Worm (Caenorhabditis elegans) whole organism, late embryonic: ENCODE results near the gene C03B1.17.

ENCODE experiments used
- C08G9.2 ChIP-seq: sonication (generic microtip); optimal IDR thresholded peaks from 2 replicates; lab custom pipeline; 2016; ENCODE audit warnings: mild to moderate bottlenecking, missing genetic modification characterization, moderate library complexity, missing compliant biosample characterization
- K09A11.1 ChIP-seq: sonication (generic microtip); optimal IDR thresholded peaks from 2 replicates; lab custom pipeline; 2017; ENCODE audit warnings: antibody characterized with exemption, mild to moderate bottlenecking, missing genetic modification characterization, missing compliant biosample characterization; ENCODE audit not compliant: insufficient read depth
- T23F11.4 ChIP-seq: fragments of 200-800 bp; sonication (Bioruptor generic); optimal IDR thresholded peaks from 2 replicates; lab custom pipeline; 2018; ENCODE audit warnings: mild to moderate bottlenecking, missing genetic modification characterization, missing compliant biosample characterization
- ahr-1 ChIP-seq: sonication (generic microtip); optimal IDR thresholded peaks from 2 replicates; lab custom pipeline; 2016; ENCODE audit warnings: missing genetic modification characterization, missing compliant biosample characterization
- ama-1 ChIP-seq: fragments of 150-350 bp; optimal IDR thresholded peaks from 2 replicates; lab custom pipeline; 2014
- ceh-14 ChIP-seq: sonication (generic microtip); optimal IDR thresholded peaks from 2 replicates; lab custom pipeline; 2016; ENCODE audit warnings: missing genotype, missing genetic modification characterization, missing compliant biosample characterization
- ceh-18 ChIP-seq: sonication (generic microtip); optimal IDR thresholded peaks from 2 replicates; lab custom pipeline; 2016; ENCODE audit warnings: missing genetic modification characterization, missing compliant biosample characterization
- ceh-19 ChIP-seq: fragments of 200-800 bp; sonication (Bioruptor generic); optimal IDR thresholded peaks from 2 replicates; lab custom pipeline; 2018; ENCODE audit warnings: mild to moderate bottlenecking, missing genetic modification characterization, missing compliant biosample characterization
- ceh-22 ChIP-seq: sonication (generic microtip); optimal IDR thresholded peaks from 2 replicates; lab custom pipeline; 2017; ENCODE audit warnings: missing biosample characterization, missing genetic modification characterization
- ceh-24 ChIP-seq: sonication (generic microtip); optimal IDR thresholded peaks from 2 replicates; lab custom pipeline; 2016; ENCODE audit warnings: mild to moderate bottlenecking, missing genetic modification characterization, missing compliant biosample characterization
- ceh-31 ChIP-seq: sonication (generic microtip); optimal IDR thresholded peaks from 2 replicates; lab custom pipeline; 2016; ENCODE audit warnings: missing genetic modification characterization, missing compliant biosample characterization
- ceh-34 ChIP-seq: sonication (generic microtip); optimal IDR thresholded peaks from 2 replicates; lab custom pipeline; 2016; ENCODE audit warnings: mild to moderate bottlenecking, missing genetic modification characterization, missing compliant biosample characterization
- ceh-45 ChIP-seq: fragments of 200-800 bp; sonication (Bioruptor generic); IDR thresholded peaks from 2 replicates; pipeline ENCODE4 v1.3.6; 2022; ENCODE audit warnings: missing genetic modification reagents, missing genetic modification characterization, missing compliant biosample characterization
- ceh-48 ChIP-seq: sonication (generic microtip); optimal IDR thresholded peaks from 2 replicates; lab custom pipeline; 2016; ENCODE audit warnings: missing genetic modification characterization, inconsistent platforms, missing compliant biosample characterization
- ceh-6 ChIP-seq: fragments of 200-800 bp; sonication (Bioruptor generic); optimal IDR thresholded peaks from 2 replicates; lab custom pipeline; 2018; ENCODE audit warnings: mild to moderate bottlenecking, missing genetic modification characterization, missing compliant biosample characterization
- ceh-9 ChIP-seq: sonication (generic microtip); optimal IDR thresholded peaks from 2 replicates; lab custom pipeline; 2016; ENCODE audit warnings: mild to moderate bottlenecking, missing genetic modification characterization, inconsistent platforms, missing compliant biosample characterization
- che-1 ChIP-seq: sonication (generic microtip); optimal IDR thresholded peaks from 2 replicates; lab custom pipeline; 2016; ENCODE audit warnings: mild to moderate bottlenecking, missing genetic modification characterization, missing compliant biosample characterization
- dmd-4 ChIP-seq: sonication (generic microtip); optimal IDR thresholded peaks from 2 replicates; lab custom pipeline; 2016; ENCODE audit warnings: borderline replicate concordance, missing genetic modification characterization, missing compliant biosample characterization
- elt-2 ChIP-seq: sonication (generic microtip); optimal IDR thresholded peaks from 2 replicates; lab custom pipeline; 2016; ENCODE audit warnings: missing genetic modification reagents, missing genetic modification characterization, missing compliant biosample characterization
- elt-4 ChIP-seq: sonication (generic microtip); optimal IDR thresholded peaks from 2 replicates; lab custom pipeline; 2016; ENCODE audit warnings: missing genetic modification characterization, missing compliant biosample characterization
- ets-4 ChIP-seq: sonication (generic microtip); optimal IDR thresholded peaks from 2 replicates; lab custom pipeline; 2016; ENCODE audit warnings: missing genetic modification characterization, missing compliant biosample characterization
- eyg-1 ChIP-seq: sonication (generic microtip); optimal IDR thresholded peaks from 2 replicates; lab custom pipeline; 2016; ENCODE audit warnings: missing genotype, missing genetic modification characterization, missing compliant biosample characterization
- fax-1 ChIP-seq: sonication (generic microtip); optimal IDR thresholded peaks from 2 replicates; lab custom pipeline; 2016; ENCODE audit warnings: missing genotype, missing genetic modification characterization, missing compliant biosample characterization
- gmeb-2 ChIP-seq: sonication (generic microtip); optimal IDR thresholded peaks from 2 replicates; lab custom pipeline; 2016; ENCODE audit warnings: missing genetic modification characterization, inconsistent platforms, missing compliant biosample characterization
- hlh-15 ChIP-seq: sonication (generic microtip); optimal IDR thresholded peaks from 2 replicates; lab custom pipeline; 2016; ENCODE audit warnings: missing genetic modification characterization, missing compliant biosample characterization
- hlh-30 ChIP-seq: sonication (generic microtip); optimal IDR thresholded peaks from 2 replicates; lab custom pipeline; 2017; ENCODE audit warnings: antibody characterized with exemption, missing genetic modification characterization, missing compliant biosample characterization; ENCODE audit not compliant: insufficient read depth
- hlh-6 ChIP-seq: sonication (generic microtip); optimal IDR thresholded peaks from 2 replicates; lab custom pipeline; 2016; ENCODE audit warnings: missing genotype, missing genetic modification characterization, missing compliant biosample characterization
- hlh-8 ChIP-seq: sonication (generic microtip); optimal IDR thresholded peaks from 2 replicates; lab custom pipeline; 2016; ENCODE audit warnings: missing genotype, missing genetic modification characterization, missing compliant biosample characterization
- madf-2 ChIP-seq: sonication (generic microtip); optimal IDR thresholded peaks from 2 replicates; lab custom pipeline; 2017; ENCODE audit warnings: missing genetic modification characterization, missing compliant biosample characterization
- nfya-1 ChIP-seq: sonication (generic microtip); optimal IDR thresholded peaks from 2 replicates; lab custom pipeline; 2017; ENCODE audit warnings: missing genetic modification characterization, mild to moderate bottlenecking, missing compliant biosample characterization, antibody characterized with exemption, moderate library complexity
- nhr-232 ChIP-seq: sonication (generic microtip); optimal IDR thresholded peaks from 2 replicates; lab custom pipeline; 2016; ENCODE audit warnings: missing genetic modification characterization, missing compliant biosample characterization
- odd-2 ChIP-seq: sonication (generic microtip); optimal IDR thresholded peaks from 2 replicates; lab custom pipeline; 2017; ENCODE audit warnings: antibody characterized with exemption, mild to moderate bottlenecking, missing genetic modification characterization, missing compliant biosample characterization
- pag-3 ChIP-seq: sonication (generic microtip); optimal IDR thresholded peaks from 2 replicates; lab custom pipeline; 2016; ENCODE audit warnings: missing compliant biosample characterization, missing genetic modification characterization, borderline replicate concordance
- pat-9 ChIP-seq: fragments of 200-800 bp; sonication (Bioruptor generic); optimal IDR thresholded peaks from 2 replicates; lab custom pipeline; 2018; ENCODE audit warnings: mild to moderate bottlenecking, missing genetic modification characterization, moderate library complexity, missing compliant biosample characterization
- pqm-1 ChIP-seq: sonication (generic microtip); optimal IDR thresholded peaks from 2 replicates; lab custom pipeline; 2016; ENCODE audit warnings: missing genetic modification characterization, missing compliant biosample characterization
- rnt-1 ChIP-seq: sonication (generic microtip); optimal IDR thresholded peaks from 2 replicates; lab custom pipeline; 2016; ENCODE audit warnings: missing genetic modification characterization, missing compliant biosample characterization
- sdc-2 ChIP-seq: sonication (generic microtip); optimal IDR thresholded peaks from 2 replicates; lab custom pipeline; 2016; ENCODE audit warnings: missing genotype, missing genetic modification characterization, missing compliant biosample characterization
- sox-4 ChIP-seq: sonication (generic microtip); optimal IDR thresholded peaks from 2 replicates; lab custom pipeline; 2017; ENCODE audit warnings: mild to moderate bottlenecking, missing genetic modification characterization, inconsistent platforms, missing compliant biosample characterization
- syd-9 ChIP-seq: sonication (generic microtip); optimal IDR thresholded peaks from 2 replicates; lab custom pipeline; 2016; ENCODE audit warnings: mild to moderate bottlenecking, missing genetic modification characterization, moderate library complexity, missing compliant biosample characterization
- tbx-2 ChIP-seq: sonication (generic microtip); optimal IDR thresholded peaks from 2 replicates; lab custom pipeline; 2016; ENCODE audit warnings: missing genetic modification characterization, missing compliant biosample characterization
- unc-3 ChIP-seq, 2 experiments: fragments of 200-800 bp in 1 of 2; sonication (Bioruptor generic) in 1 of 2; sonication (generic microtip) in 1 of 2; conservative IDR thresholded peaks in 1 of 2; optimal IDR thresholded peaks in 1 of 2; 2 replicates each; pipeline versions ENCODE4 v1.3.6 to Lab custom; 2016 to 2022; ENCODE audit warnings: missing compliant biosample characterization in 2 of 2, missing genetic modification characterization in 2 of 2, missing genetic modification reagents in 1 of 2
- unc-42 ChIP-seq: sonication (generic microtip); optimal IDR thresholded peaks from 2 replicates; lab custom pipeline; 2016; ENCODE audit warnings: missing genotype, missing genetic modification characterization, missing compliant biosample characterization
- unc-55 ChIP-seq: sonication (generic microtip); optimal IDR thresholded peaks from 2 replicates; lab custom pipeline; 2017; ENCODE audit warnings: missing biosample characterization, missing genetic modification reagents, missing genetic modification characterization
- zip-5 ChIP-seq: sonication (generic microtip); optimal IDR thresholded peaks from 2 replicates; lab custom pipeline; 2016; ENCODE audit warnings: missing genetic modification characterization, missing compliant biosample characterization

Gene C03B1.17

ce11 chrX:6377634-6378288, 4.3 kb downstream of the C03B1.17 start, which contains the start of gene lmp-1:
Gene lmp-1 (minus strand): TSS chrX:6377684.
- TF ChIP-seq ceh-34 (no peak), elt-2 (peak; percentile 58)
- TF ChIP-seq, all 69 proteins: peak for 1

ce11 chrX:6378363-6378762, 4.9 kb downstream of the C03B1.17 start:
- peak; percentile 77 for TF ChIP-seq tbx-2 (tag; lab: Kevin White, UChicago)
- peak; percentile 68 for TF ChIP-seq ceh-14 (tag; lab: Kevin White, UChicago)
- no peak for TF ChIP-seq eyg-1 (tag; lab: Kevin White, UChicago)
- TF ChIP-seq zip-5, result no peak
- peak; percentile 35 for TF ChIP-seq ceh-6 (GFP tag; lab: Kevin White, UChicago)
- TF ChIP-seq che-1 (tag; lab: Kevin White, UChicago), result no peak
- no peak for TF ChIP-seq madf-2 (tag; lab: Kevin White, UChicago)
- TF ChIP-seq ceh-9 (tag; lab: Kevin White, UChicago), result no peak
- TF ChIP-seq unc-55 (GFP tag; lab: Kevin White, UChicago), result peak; percentile 32
- no peak for TF ChIP-seq pag-3
- peak; percentile 40 for TF ChIP-seq C08G9.2 (tag; lab: Kevin White, UChicago)
- peak; percentile 36 for TF ChIP-seq ceh-19 (GFP tag; lab: Kevin White, UChicago)
- peak; percentile 66 for TF ChIP-seq ceh-31 (tag; lab: Kevin White, UChicago)
- peak; percentile 60 for TF ChIP-seq syd-9 (tag; lab: Kevin White, UChicago)
- peak; percentile 9 for TF ChIP-seq hlh-8 (tag; lab: Kevin White, UChicago)
- TF ChIP-seq sox-4, result no peak
- TF ChIP-seq hlh-30 (tag; lab: Kevin White, UChicago), result peak; percentile 11
- TF ChIP-seq pat-9 (tag; lab: Kevin White, UChicago), result peak; percentile 11
- TF ChIP-seq unc-42, result peak; percentile 62
- peak; percentile 31 for TF ChIP-seq ceh-18 (tag; lab: Kevin White, UChicago)
- peak; percentile 65 for TF ChIP-seq nfya-1 (tag; lab: Kevin White, UChicago)
- TF ChIP-seq ceh-48 (tag; lab: Kevin White, UChicago), result peak; percentile 30
- TF ChIP-seq ceh-34, result peak; percentile 50
- TF ChIP-seq sdc-2 (tag; lab: Kevin White, UChicago), result peak; percentile 62
- no peak for TF ChIP-seq ahr-1 (tag; lab: Kevin White, UChicago)
- TF ChIP-seq hlh-6 (tag; lab: Kevin White, UChicago), result peak; percentile 50
- no peak for TF ChIP-seq gmeb-2 (tag; lab: Kevin White, UChicago)
- no peak for TF ChIP-seq nhr-232 (tag; lab: Kevin White, UChicago)
- TF ChIP-seq rnt-1, result peak; percentile 28

- TF ChIP-seq madf-2 (tag; lab: Kevin White, UChicago) (no peak), hlh-8 (tag; lab: Kevin White, UChicago) (no peak), sdc-2 (tag; lab: Kevin White, UChicago) (no peak), fax-1 (tag; lab: Kevin White, UChicago) (no peak), unc-3 (GFP tag; conservative IDR thresholded peaks at IDR 0.05; lab: Robert Waterston, UW) (no peak), unc-3 (tag; optimal IDR thresholded peaks at IDR 0.05; lab: Kevin White, UChicago) (no peak), ceh-24 (tag; lab: Kevin White, UChicago) (no peak), ahr-1 (tag; lab: Kevin White, UChicago) (no peak), pag-3 (no peak), ceh-22 (tag; lab: Kevin White, UChicago) (no peak), tbx-2 (tag; lab: Kevin White, UChicago) (no peak), syd-9 (tag; lab: Kevin White, UChicago) (no peak)
Observed at ce11 chrX:6382930-6383329, 9.5 kb downstream of the C03B1.17 start.

- TF ChIP-seq ceh-45 (GFP tag; lab: Robert Waterston, UW), result no peak
- no peak for TF ChIP-seq ceh-24 (tag; lab: Kevin White, UChicago)
- TF ChIP-seq nhr-232 (tag; lab: Kevin White, UChicago), result no peak
- no peak for TF ChIP-seq K09A11.1
- no peak for TF ChIP-seq dmd-4 (tag; lab: Kevin White, UChicago)
- no peak for TF ChIP-seq T23F11.4
- TF ChIP-seq pqm-1, result no peak
- TF ChIP-seq ceh-9 (tag; lab: Kevin White, UChicago), result no peak
- TF ChIP-seq ama-1 (lab: Kevin White, UChicago), result no peak
- TF ChIP-seq fax-1 (tag; lab: Kevin White, UChicago), result no peak
- TF ChIP-seq hlh-15, result no peak
- TF ChIP-seq odd-2, result no peak
- TF ChIP-seq elt-2, result no peak
- TF ChIP-seq ets-4 (tag; lab: Kevin White, UChicago), result no peak
- TF ChIP-seq elt-4, result no peak
- TF ChIP-seq, all 69 proteins: peak for 0
Observed at ce11 chrX:6384537-6384936, 11.1 kb downstream of the C03B1.17 start.
